Worm (Caenorhabditis elegans): Measurements from ENCODE around the gene sma-2.
A peak's percentile ranks its signal among the peaks of the same experiment; 100 is the strongest.

Gene sma-2

DNA sequence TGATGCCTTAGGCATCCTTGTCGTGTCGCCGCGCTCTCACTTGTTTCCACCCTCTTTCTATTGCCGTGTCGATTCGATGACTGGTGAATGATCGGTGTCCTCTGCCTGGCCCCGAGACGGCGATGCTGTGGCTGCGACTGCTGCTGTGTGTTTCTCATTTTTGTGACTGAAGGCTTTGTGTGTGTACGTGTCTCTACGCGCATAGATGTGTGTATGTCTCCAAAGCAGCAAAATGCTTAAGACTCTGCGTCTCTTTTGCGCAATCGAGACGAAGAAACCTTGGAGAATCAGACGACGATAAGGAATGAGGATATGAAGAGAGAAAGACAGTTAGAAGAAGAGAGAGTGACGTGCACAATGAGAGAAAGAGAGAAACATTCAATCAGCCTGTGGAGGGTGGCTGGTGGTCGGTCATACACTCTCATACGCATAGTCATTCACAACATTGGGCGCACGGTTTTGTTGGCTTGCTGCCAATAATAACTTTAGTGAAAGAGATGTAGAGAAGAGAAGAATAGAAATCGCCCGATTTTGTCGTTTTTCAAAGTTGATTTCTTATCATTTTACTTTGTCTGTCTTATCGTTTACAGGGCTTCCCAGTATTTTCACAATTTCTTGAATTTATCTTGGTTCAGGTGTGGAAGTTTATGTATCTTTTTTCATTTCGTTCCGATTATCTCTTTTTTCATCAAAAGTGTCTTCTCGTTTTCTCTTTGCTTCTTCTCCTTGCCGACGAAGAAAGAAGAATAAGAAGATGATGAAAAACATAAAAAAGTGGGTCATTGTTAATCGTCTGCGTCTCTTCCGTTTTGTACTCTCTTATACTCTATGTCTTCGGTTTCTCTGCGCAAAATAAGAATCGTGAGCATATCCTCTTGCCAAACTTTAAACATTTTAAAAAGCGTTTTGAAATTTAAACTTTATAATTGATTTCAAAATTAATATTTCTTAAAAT, 52.7 kb downstream of the sma-2 start (continued):
- TF ChIP-seq snpc-1.1 (tag; optimal IDR thresholded peaks at IDR 0.05; ENCODE audit: insufficient read depth) (peak; percentile 57), ets-4 (GFP tag; optimal IDR thresholded peaks at IDR 0.05) (peak; percentile 78), lin-40 (tag; optimal IDR thresholded peaks at IDR 0.05) (peak; percentile 96), him-1 (tag; optimal IDR thresholded peaks at IDR 0.05) (no peak), akir-1 (GFP tag; optimal IDR thresholded peaks at IDR 0.05) (peak; percentile 70), D2030.7 (GFP tag; IDR thresholded peaks at IDR 0.05) (no peak), K12H6.12 (tag; optimal IDR thresholded peaks at IDR 0.05) (peak; percentile 98), B0336.3 (GFP tag; IDR thresholded peaks at IDR 0.05) (peak; percentile 94), tlf-1 (GFP tag; optimal IDR thresholded peaks at IDR 0.05) (peak; percentile 80), ztf-3 (GFP tag; optimal IDR thresholded peaks at IDR 0.05) (peak; percentile 83), die-1 (tag; optimal IDR thresholded peaks at IDR 0.05) (peak; percentile 4), fkh-3 (tag; optimal IDR thresholded peaks at IDR 0.05) (no peak), Y95B8A.8 (GFP tag; IDR thresholded peaks at IDR 0.05) (no peak), lag-1 (GFP tag; IDR thresholded peaks at IDR 0.05) (0 out of 2 replicates have a peak, but pooled peaks have one; percentile 56), lin-26 (GFP tag; IDR thresholded peaks at IDR 0.05) (peak; percentile 75; the same call in 1 of the 2 replicates), B0035.1 (tag; optimal IDR thresholded peaks at IDR 0.05) (peak; percentile 67), Y53G8AR.9 (GFP tag; conservative IDR thresholded peaks at IDR 0.05) (0 out of 2 replicates have a peak, but pooled peaks have one; percentile 72), Y56A3A.18 (GFP tag; IDR thresholded peaks at IDR 0.05) (0 out of 2 replicates have a peak, but pooled peaks have one; percentile 21), ceh-27 (GFP tag; optimal IDR thresholded peaks at IDR 0.05) (peak; percentile 90), aptf-3 (GFP tag; IDR thresholded peaks at IDR 0.05) (no peak), snpc-3.4 (tag; optimal IDR thresholded peaks at IDR 0.05) (peak; percentile 53), ztf-26 (tag; optimal IDR thresholded peaks at IDR 0.05) (peak; percentile 84), zfh-2 (GFP tag; conservative IDR thresholded peaks at IDR 0.05) (peak; percentile 97), attf-5 (GFP tag; optimal IDR thresholded peaks at IDR 0.05) (peak; percentile 97), nfyb-1 (GFP tag; IDR thresholded peaks at IDR 0.05) (peak; percentile 88), mes-4 (tag; optimal IDR thresholded peaks at IDR 0.05) (no peak), somi-1 (GFP tag; optimal IDR thresholded peaks at IDR 0.05) (peak; percentile 94), F22D6.2 (tag; optimal IDR thresholded peaks at IDR 0.05) (peak; percentile 77), ztf-22 (GFP tag; optimal IDR thresholded peaks at IDR 0.05) (peak; percentile 96), lir-1 (GFP tag; conservative IDR thresholded peaks at IDR 0.05) (peak; percentile 49; the same call in 1 of the 2 replicates), bed-2 (GFP tag; IDR thresholded peaks at IDR 0.05) (0 out of 2 replicates have a peak, but pooled peaks have one; percentile 23), snpc-1.3 (tag; optimal IDR thresholded peaks at IDR 0.05; ENCODE audit: insufficient read depth) (peak; percentile 48)

DNA sequence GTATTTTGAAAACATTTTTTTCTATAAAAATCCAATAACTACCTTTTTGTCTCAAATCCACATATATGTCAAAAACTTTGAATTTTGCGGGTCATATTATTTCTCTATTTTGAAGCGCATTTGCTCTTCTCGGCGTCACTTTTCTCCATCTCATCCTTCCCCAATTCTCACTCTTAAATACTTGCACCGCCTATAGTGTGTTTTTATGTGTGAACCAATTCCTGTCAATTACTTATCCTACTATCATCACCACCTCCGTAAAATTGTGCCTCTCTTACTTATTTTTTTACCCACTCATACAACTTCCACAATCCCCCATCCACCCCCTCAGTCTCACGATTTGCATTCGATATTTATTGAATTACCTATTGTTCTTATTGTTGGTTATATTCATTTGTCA, 56.3 kb downstream of the sma-2 start:
- TF ChIP-seq Y67H2A.10 (GFP tag; conservative IDR thresholded peaks at IDR 0.05) (no peak), D2030.7 (GFP tag; IDR thresholded peaks at IDR 0.05) (no peak), snpc-1.3 (tag; optimal IDR thresholded peaks at IDR 0.05; ENCODE audit: insufficient read depth) (no peak), Y53F4B.3 (GFP tag; IDR thresholded peaks at IDR 0.05) (no peak), ama-1 (optimal IDR thresholded peaks at IDR 0.05) (no peak), ama-1 (GFP tag; optimal IDR thresholded peaks at IDR 0.05) (no peak), ccch-3 (GFP tag; optimal IDR thresholded peaks at IDR 0.05) (no peak), Y56A3A.18 (GFP tag; IDR thresholded peaks at IDR 0.05) (0 out of 2 replicates have a peak, but pooled peaks have one; percentile 35), pha-4 (tag; optimal IDR thresholded peaks at IDR 0.05) (no peak), dox-1 (GFP tag; IDR thresholded peaks at IDR 0.05) (0 out of 2 replicates have a peak, but pooled peaks have one; percentile 11), athp-1 (tag; optimal IDR thresholded peaks at IDR 0.05) (no peak), mel-28 (tag; optimal IDR thresholded peaks at IDR 0.05; ENCODE audit: borderline replicate concordance) (no peak), Y95B8A.8 (GFP tag; IDR thresholded peaks at IDR 0.05) (0 out of 2 replicates have a peak, but pooled peaks have one; percentile 51), snpc-3.4 (tag; optimal IDR thresholded peaks at IDR 0.05) (no peak), gei-17 (GFP tag; optimal IDR thresholded peaks at IDR 0.05) (no peak), ets-4 (GFP tag; optimal IDR thresholded peaks at IDR 0.05) (no peak), ztf-25 (GFP tag; IDR thresholded peaks at IDR 0.05) (no peak), F57A8.1 (GFP tag; optimal IDR thresholded peaks at IDR 0.05) (no peak), lir-1 (GFP tag; conservative IDR thresholded peaks at IDR 0.05) (no peak), dpff-1 (tag; optimal IDR thresholded peaks at IDR 0.05) (no peak), ztf-22 (GFP tag; optimal IDR thresholded peaks at IDR 0.05) (no peak)

Measured in whole organism, young adult.